Worm (Caenorhabditis elegans) whole organism, L4 larva: Measurements from ENCODE around the gene spe-43.
"Not testable (repeated sequence)": the region's sequence is repeated elsewhere in the genome, so short reads cannot be mapped to it uniquely, and the experiment has no call there.

ENCODE experiments used
- D1046.2 ChIP-seq: fragments of 200-800 bp; sonication (Bioruptor generic); IDR thresholded peaks from 2 replicates; pipeline ENCODE4 v1.3.6; 2022; ENCODE audit warnings: missing genetic modification characterization, missing compliant biosample characterization
- F10B5.3 ChIP-seq: sonication (generic microtip); optimal IDR thresholded peaks from 2 replicates; lab custom pipeline; 2016; ENCODE audit warnings: mild to moderate bottlenecking, missing genetic modification characterization, missing compliant biosample characterization
- F37D6.2 ChIP-seq: sonication (generic microtip); optimal IDR thresholded peaks from 2 replicates; lab custom pipeline; 2016; ENCODE audit warnings: mild to moderate bottlenecking, missing genetic modification characterization, missing compliant biosample characterization
- F44E2.7 ChIP-seq: fragments of 200-800 bp; sonication (Bioruptor generic); IDR thresholded peaks from 2 replicates; pipeline ENCODE4 v2.1.2; 2022; ENCODE audit warnings: missing genetic modification characterization, missing compliant biosample characterization
- T26A8.4 ChIP-seq: fragments of 200-800 bp; sonication (Bioruptor generic); IDR thresholded peaks from 2 replicates; pipeline ENCODE4 v1.3.6; 2022; ENCODE audit warnings: missing genetic modification characterization, missing compliant biosample characterization
- Y105C5A.15 ChIP-seq: fragments of 200-800 bp; sonication (Bioruptor generic); IDR thresholded peaks from 2 replicates; pipeline ENCODE4 v1.3.6; 2022; ENCODE audit warnings: missing genetic modification characterization, missing compliant biosample characterization
- Y48G9A.11 ChIP-seq: fragments of 200-800 bp; sonication (Bioruptor generic); IDR thresholded peaks from 2 replicates; pipeline ENCODE4 v1.3.6; 2022; ENCODE audit warnings: missing genetic modification reagents, missing genetic modification characterization, missing compliant biosample characterization
- Y5F2A.4 ChIP-seq: fragments of 200-800 bp; sonication (Bioruptor generic); optimal IDR thresholded peaks from 2 replicates; lab custom pipeline; 2018; ENCODE audit warnings: mild to moderate bottlenecking, missing genetic modification characterization, missing compliant biosample characterization
- Y75B8A.6 ChIP-seq: fragments of 200-800 bp; sonication (Bioruptor generic); IDR thresholded peaks from 2 replicates; pipeline ENCODE4 v1.3.6; 2022; ENCODE audit warnings: missing genetic modification reagents, missing genetic modification characterization, missing compliant biosample characterization
- ZK337.2 ChIP-seq: fragments of 200-800 bp; sonication (Bioruptor generic); IDR thresholded peaks from 2 replicates; pipeline ENCODE4 v1.3.6; 2022; ENCODE audit warnings: missing genetic modification reagents, missing genetic modification characterization, missing compliant biosample characterization
- arid-1 ChIP-seq: fragments of 200-800 bp; sonication (Bioruptor generic); conservative IDR thresholded peaks from 2 replicates; pipeline ENCODE4 v1.3.6; 2022; ENCODE audit warnings: missing genetic modification reagents, missing genetic modification characterization, missing compliant biosample characterization
- ceh-44 ChIP-seq: fragments of 200-800 bp; sonication (Bioruptor generic); IDR thresholded peaks from 2 replicates; pipeline ENCODE4 v1.3.6; 2022; ENCODE audit warnings: missing genetic modification reagents, missing genetic modification characterization, missing compliant biosample characterization
- ctbp-1 ChIP-seq: fragments of 200-800 bp; sonication (Bioruptor generic); IDR thresholded peaks from 2 replicates; pipeline ENCODE4 v1.3.6; 2022; ENCODE audit warnings: missing genetic modification reagents, missing genetic modification characterization, missing compliant biosample characterization
- daf-12 ChIP-seq: fragments of 150-350 bp; optimal IDR thresholded peaks from 2 replicates; lab custom pipeline; 2014; ENCODE audit warnings: missing biosample characterization, missing genetic modification reagents, missing genetic modification characterization
- dmd-6 ChIP-seq: fragments of 200-800 bp; sonication (Bioruptor generic); IDR thresholded peaks from 2 replicates; pipeline ENCODE4 v1.3.6; 2022; ENCODE audit warnings: missing genetic modification reagents, missing genetic modification characterization, missing compliant biosample characterization
- dmd-8 ChIP-seq: fragments of 200-800 bp; sonication (Bioruptor generic); IDR thresholded peaks from 2 replicates; pipeline ENCODE4 v1.3.6; 2022; ENCODE audit warnings: missing genetic modification characterization, missing compliant biosample characterization
- dpl-1 ChIP-seq: fragments of 150-350 bp; optimal IDR thresholded peaks from 2 replicates; lab custom pipeline; 2014; ENCODE audit warnings: missing biosample characterization, missing genetic modification reagents, missing genetic modification characterization
- dve-1 ChIP-seq: sonication (generic microtip); optimal IDR thresholded peaks from 2 replicates; lab custom pipeline; 2017; ENCODE audit warnings: antibody characterized with exemption, mild to moderate bottlenecking, missing genetic modification characterization, missing compliant biosample characterization; ENCODE audit not compliant: insufficient read depth
- egl-27 ChIP-seq: sonication (generic microtip); optimal IDR thresholded peaks from 3 replicates; lab custom pipeline; 2017; ENCODE audit warnings: missing biosample characterization, missing genetic modification reagents, missing genetic modification characterization
- egl-43 ChIP-seq: fragments of 200-800 bp; sonication (Bioruptor generic); IDR thresholded peaks from 2 replicates; pipeline ENCODE4 v1.3.6; 2022; ENCODE audit warnings: missing genetic modification reagents, missing genetic modification characterization, missing compliant biosample characterization
- hmg-1.1 ChIP-seq: fragments of 200-800 bp; sonication (Bioruptor generic); IDR thresholded peaks from 2 replicates; pipeline ENCODE4 v1.3.6; 2022; ENCODE audit warnings: missing genetic modification reagents, missing genetic modification characterization, missing compliant biosample characterization
- lim-7 ChIP-seq: fragments of 200-800 bp; sonication (Bioruptor generic); IDR thresholded peaks from 2 replicates; pipeline ENCODE4 v1.3.6; 2022; ENCODE audit warnings: missing genetic modification characterization, missing compliant biosample characterization
- lin-1 ChIP-seq: fragments of 200-800 bp; sonication (Bioruptor generic); IDR thresholded peaks from 2 replicates; pipeline ENCODE4 v1.3.6; 2022; ENCODE audit warnings: missing genetic modification reagents, missing genetic modification characterization, missing compliant biosample characterization
- lir-3 ChIP-seq: sonication (generic microtip); optimal IDR thresholded peaks from 2 replicates; lab custom pipeline; 2016; ENCODE audit warnings: mild to moderate bottlenecking, missing genetic modification characterization, missing compliant biosample characterization
- lsy-2 ChIP-seq, 2 experiments: fragments of 150-350 bp in 1 of 2; sonication (generic microtip) in 1 of 2; optimal IDR thresholded peaks; 2 replicates each; lab custom pipeline; 2014 to 2017; ENCODE audit warnings: missing biosample characterization in 2 of 2, missing genetic modification characterization in 2 of 2
- madf-5 ChIP-seq, 2 experiments: fragments of 200-800 bp; sonication (Bioruptor generic); IDR thresholded peaks; 2 replicates each; pipeline ENCODE4 v1.3.6; 2022; ENCODE audit warnings: missing compliant biosample characterization in 2 of 2, missing genetic modification characterization in 2 of 2
- madf-9 ChIP-seq: fragments of 200-800 bp; sonication (Bioruptor generic); conservative IDR thresholded peaks from 2 replicates; pipeline ENCODE4 v1.3.6; 2022; ENCODE audit warnings: missing genetic modification reagents, missing genetic modification characterization, missing compliant biosample characterization
- mdt-29 ChIP-seq: fragments of 200-800 bp; sonication (Bioruptor generic); IDR thresholded peaks from 2 replicates; pipeline ENCODE4 v1.3.6; 2022; ENCODE audit warnings: missing genetic modification reagents, missing genetic modification characterization, missing compliant biosample characterization
- mes-2 ChIP-seq: sonication (generic microtip); optimal IDR thresholded peaks from 2 replicates; lab custom pipeline; 2016; ENCODE audit warnings: missing genotype, mild to moderate bottlenecking, missing genetic modification characterization, missing compliant biosample characterization; ENCODE audit not compliant: poor library complexity, severe bottlenecking
- nhr-11 ChIP-seq: fragments of 150-350 bp; optimal IDR thresholded peaks from 2 replicates; lab custom pipeline; 2014; ENCODE audit warnings: missing biosample characterization, missing genetic modification characterization
- pha-4 ChIP-seq, 2 experiments: fragments of 150-350 bp in 1 of 2; fragments of 200-800 bp in 1 of 2; sonication (Bioruptor generic) in 1 of 2; IDR thresholded peaks in 1 of 2; optimal IDR thresholded peaks in 1 of 2; 2 replicates each; pipeline versions ENCODE4 v1.3.6 to Lab custom; 2014 to 2022; ENCODE audit warnings: missing genetic modification characterization in 2 of 2, missing genetic modification reagents in 2 of 2, missing biosample characterization in 1 of 2, missing compliant biosample characterization in 1 of 2
- php-3 ChIP-seq: fragments of 200-800 bp; sonication (Bioruptor generic); IDR thresholded peaks from 2 replicates; pipeline ENCODE4 v1.3.6; 2022; ENCODE audit warnings: missing genetic modification reagents, missing genetic modification characterization, missing compliant biosample characterization
- pqm-1 ChIP-seq: sonication (generic microtip); optimal IDR thresholded peaks from 2 replicates; lab custom pipeline; 2017; ENCODE audit warnings: missing biosample characterization, missing genetic modification characterization
- rbr-2 ChIP-seq: sonication (generic microtip); optimal IDR thresholded peaks from 2 replicates; lab custom pipeline; 2016; ENCODE audit warnings: missing genotype, missing genetic modification characterization, missing compliant biosample characterization
- saeg-2 ChIP-seq: fragments of 200-800 bp; sonication (Bioruptor generic); IDR thresholded peaks from 2 replicates; pipeline ENCODE4 v1.3.6; 2022; ENCODE audit warnings: missing genetic modification reagents, missing genetic modification characterization, missing compliant biosample characterization
- snpc-1.2 ChIP-seq: fragments of 200-800 bp; sonication (Bioruptor generic); IDR thresholded peaks from 2 replicates; pipeline ENCODE4 v1.3.6; 2022; ENCODE audit warnings: missing genetic modification reagents, missing genetic modification characterization, missing compliant biosample characterization
- unc-62 ChIP-seq, 3 experiments: fragments of 150-350 bp in 1 of 3; sonication (generic microtip); optimal IDR thresholded peaks in 2 of 3; peaks in 1 of 3; 1 replicate in 1 of 3; 2 replicates in 2 of 3; lab custom pipeline; 2014 to 2017; ENCODE audit warnings: missing biosample characterization in 3 of 3, missing genetic modification characterization in 3 of 3, missing genetic modification reagents in 3 of 3, missing genotype in 1 of 3
- vab-7 ChIP-seq: fragments of 200-800 bp; sonication (Bioruptor generic); IDR thresholded peaks from 2 replicates; pipeline ENCODE4 v1.3.6; 2022; ENCODE audit warnings: missing genetic modification reagents, missing genetic modification characterization, missing compliant biosample characterization
- zfp-3 ChIP-seq: fragments of 200-800 bp; sonication (Bioruptor generic); conservative IDR thresholded peaks from 2 replicates; pipeline ENCODE4 v1.3.6; 2022; ENCODE audit warnings: missing genetic modification reagents, missing genetic modification characterization, missing compliant biosample characterization

spe-43 gene

DNA sequence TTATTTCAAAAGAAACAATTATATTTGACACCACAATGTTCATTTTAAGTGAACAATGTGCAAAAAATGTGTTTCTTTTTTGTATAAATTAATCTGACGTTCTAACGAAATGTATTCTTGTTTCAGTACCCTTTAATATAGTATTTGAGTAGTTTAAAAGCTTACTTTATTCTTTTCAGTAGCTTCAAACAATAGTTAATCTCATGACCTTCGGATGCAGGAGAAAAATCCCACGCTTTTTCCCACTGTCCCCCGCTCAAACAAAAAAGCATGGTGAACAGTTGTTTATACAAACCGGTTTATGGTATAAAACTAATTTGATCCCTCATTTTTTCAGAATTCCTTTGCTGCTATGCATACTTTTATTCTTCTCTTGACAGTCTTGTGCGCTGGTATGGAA, 23.0 kb upstream of the spe-43 start, which contains the start of gene scl-14 (continued):
- no peak for TF ChIP-seq dpl-1 (GFP tag; lab: Kevin White, UChicago)
- no peak for TF ChIP-seq Y5F2A.4
- no peak for TF ChIP-seq daf-12 (tag; lab: Kevin White, UChicago)

DNA sequence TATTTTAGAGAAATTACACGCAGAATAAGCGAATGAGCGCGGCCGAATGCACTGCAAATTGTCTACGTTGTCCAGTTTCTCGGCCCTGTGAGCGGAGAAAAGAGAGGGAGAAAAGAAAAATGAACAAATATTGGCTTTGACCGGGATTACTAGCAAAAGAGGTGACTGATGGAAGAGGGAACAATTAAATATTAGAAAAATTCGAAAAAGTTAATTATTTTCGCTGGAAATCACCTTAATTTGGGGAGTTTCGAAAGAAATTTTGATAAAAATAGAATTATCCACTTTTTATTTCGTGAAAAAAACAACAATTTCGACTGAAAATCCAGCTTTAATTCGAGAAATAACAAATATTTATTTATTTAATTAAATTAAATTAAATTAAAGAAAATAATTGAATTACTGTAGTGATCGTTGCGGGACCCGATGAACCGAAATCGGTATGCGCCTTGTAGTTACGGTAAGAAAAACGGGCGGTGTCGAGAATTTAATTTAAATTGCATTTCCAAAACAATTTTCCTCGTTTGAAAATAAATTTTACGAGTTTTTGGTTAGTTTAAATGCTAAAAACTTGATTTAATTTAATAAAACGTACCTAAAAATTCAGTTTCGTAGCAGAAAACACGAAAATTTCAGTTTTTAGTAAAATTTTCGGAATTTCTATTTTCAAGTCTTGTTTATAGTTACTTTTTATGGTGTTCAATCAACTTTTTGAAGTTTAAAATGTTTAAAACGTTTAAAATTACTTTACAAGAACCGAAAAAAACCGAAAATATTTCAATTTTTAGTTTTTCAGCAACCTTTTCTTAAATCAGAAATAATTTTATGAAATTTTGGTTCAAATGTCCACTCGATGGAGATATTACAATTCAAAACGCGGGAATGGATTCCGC, 12.5 kb upstream of the spe-43 start, which contains the start of the genes crld-1 and msh-5:
crld-1 (minus strand) TSS at position 51 of the 893 bp plus-strand sequence.
msh-5 (plus strand) TSS at position 843 of the 893 bp plus-strand sequence.
- TF ChIP-seq egl-27 (tag; lab: Kevin White, UChicago) (no peak), F37D6.2 (tag; lab: Kevin White, UChicago) (no peak), snpc-1.2 (0 out of 2 replicates have a peak, but pooled peaks have one; percentile 50), vab-7 (GFP tag; lab: Robert Waterston, UW) (no peak), dve-1 (tag; lab: Kevin White, UChicago) (no peak), nhr-11 (tag; lab: Kevin White, UChicago) (no peak), mes-2 (tag; lab: Kevin White, UChicago) (peak; percentile 3), pqm-1 (tag; lab: Kevin White, UChicago) (no peak)
- TF ChIP-seq, all 104 proteins: peak for 2

DNA sequence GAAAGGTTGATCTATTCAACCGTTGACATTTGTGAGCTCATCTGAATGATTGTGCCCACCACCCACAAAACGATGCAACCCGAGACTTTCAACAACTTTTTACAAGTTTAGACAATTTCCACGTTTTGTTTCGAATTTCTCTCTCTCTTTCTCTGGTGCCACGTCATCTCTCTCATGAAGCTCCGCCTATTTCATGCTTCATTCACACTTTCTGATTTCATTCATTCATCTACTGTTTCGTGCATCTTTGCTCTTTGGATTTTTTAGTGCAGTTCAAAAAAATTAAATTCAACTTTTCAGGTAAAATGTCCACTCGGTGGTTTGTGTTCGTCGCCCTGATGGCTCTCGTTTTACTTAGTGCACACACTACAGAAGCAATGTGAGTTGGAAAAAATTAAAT, 7.1 kb upstream of the spe-43 start, which contains the start of gene nlp-79:
nlp-79 (plus strand) TSS at position 301 of the 400 bp plus-strand sequence.
- TF ChIP-seq unc-62 (GFP tag; optimal IDR thresholded peaks at IDR 0.05 in 1 of 2; lab: Kevin White, UChicago) (peak in 1 of 2 experiments; percentile 63), unc-62 (tag; optimal IDR thresholded peaks at IDR 0.05; lab: Kevin White, UChicago) (no peak), lir-3 (tag; lab: Kevin White, UChicago) (no peak), rbr-2 (tag; lab: Kevin White, UChicago) (no peak), lsy-2 (tag; optimal IDR thresholded peaks at IDR 0.05; lab: Kevin White, UChicago) (no peak), F10B5.3 (tag; lab: Kevin White, UChicago) (no peak)

DNA sequence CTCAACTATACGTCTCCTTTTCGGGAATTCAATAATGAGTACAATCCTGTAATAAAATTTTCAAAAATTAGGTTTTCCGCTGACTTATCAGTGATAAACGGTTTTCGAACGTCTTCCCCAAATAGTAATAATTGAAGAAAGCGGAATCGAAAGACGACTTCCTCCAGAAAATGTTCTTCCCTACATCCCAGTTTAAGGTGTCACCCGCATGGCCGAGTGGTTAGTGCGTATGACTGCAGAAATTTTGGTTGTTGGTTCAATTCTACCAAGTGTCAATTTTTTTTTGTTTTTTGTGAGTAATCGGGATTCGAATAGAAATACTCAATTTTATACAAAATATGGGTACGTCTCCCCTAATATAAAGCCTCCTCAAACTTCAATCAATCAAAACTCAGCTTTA, 1.4 kb downstream of the spe-43 start:
- TF ChIP-seq hmg-1.1, result peak; percentile 39; the same call in 1 of the 2 replicates
- peak; percentile 64 for TF ChIP-seq Y48G9A.11
- TF ChIP-seq pha-4 (GFP tag; IDR thresholded peaks at IDR 0.05; lab: Robert Waterston, UW), result peak; percentile 76
- TF ChIP-seq pha-4 (tag; optimal IDR thresholded peaks at IDR 0.05; lab: Kevin White, UChicago), result not testable (repeated sequence)
- 0 out of 2 replicates have a peak, but pooled peaks have one; percentile 68 for TF ChIP-seq Y75B8A.6 (GFP tag; lab: Robert Waterston, UW)
- TF ChIP-seq php-3 (GFP tag; lab: Robert Waterston, UW), result 0 out of 2 replicates have a peak, but pooled peaks have one; percentile 9
- peak; percentile 92 for TF ChIP-seq lim-7 (GFP tag; lab: Robert Waterston, UW)
- TF ChIP-seq madf-5 (GFP tag; IDR thresholded peaks at IDR 0.05; lab: Robert Waterston, UW), result peak; percentile 76 to 82; a peak in 1 of 4 replicates
- peak; percentile 53; the same call in 1 of the 2 replicates for TF ChIP-seq ctbp-1
- TF ChIP-seq vab-7 (GFP tag; lab: Robert Waterston, UW), result peak; percentile 85
- TF ChIP-seq lin-1 (GFP tag; lab: Robert Waterston, UW), result peak; percentile 56; the same call in 1 of the 2 replicates
- peak; percentile 63; the same call in 1 of the 2 replicates for TF ChIP-seq mdt-29 (GFP tag; lab: Robert Waterston, UW)
- TF ChIP-seq Y105C5A.15 (GFP tag; lab: Robert Waterston, UW), result peak; percentile 71; the same call in 1 of the 2 replicates
- TF ChIP-seq ceh-44 (GFP tag; lab: Robert Waterston, UW), result 0 out of 2 replicates have a peak, but pooled peaks have one; percentile 58
- TF ChIP-seq mes-2 (tag; lab: Kevin White, UChicago), result peak; percentile 18
- TF ChIP-seq arid-1 (GFP tag; lab: Robert Waterston, UW), result peak; percentile 88
- 0 out of 2 replicates have a peak, but pooled peaks have one; percentile 41 for TF ChIP-seq saeg-2 (GFP tag; lab: Robert Waterston, UW)
- TF ChIP-seq madf-9 (GFP tag; lab: Robert Waterston, UW), result peak; percentile 69
- peak; percentile 87 for TF ChIP-seq egl-43
- peak; percentile 27; the same call in 1 of the 2 replicates for TF ChIP-seq zfp-3 (GFP tag; lab: Robert Waterston, UW)
- peak; percentile 81; the same call in 1 of the 2 replicates for TF ChIP-seq F44E2.7 (GFP tag; lab: Robert Waterston, UW)
- TF ChIP-seq D1046.2, result peak; percentile 44; the same call in 1 of the 2 replicates
- TF ChIP-seq T26A8.4, result peak; percentile 59
- peak; percentile 87 for TF ChIP-seq snpc-1.2
- TF ChIP-seq ZK337.2 (GFP tag; lab: Robert Waterston, UW), result 0 out of 2 replicates have a peak, but pooled peaks have one; percentile 12
- peak; percentile 82 for TF ChIP-seq dmd-8 (GFP tag; lab: Robert Waterston, UW)
- 0 out of 2 replicates have a peak, but pooled peaks have one; percentile 10 for TF ChIP-seq dmd-6 (GFP tag; lab: Robert Waterston, UW)
